Fruit fly (Drosophila melanogaster) whole organism, embryonic: ENCODE results near the gene CG43085.

ENCODE experiments used
- ATbp ChIP-seq: fragments of 200-800 bp; sonication (Bioruptor generic); optimal IDR thresholded peaks from 2 replicates; lab custom pipeline; 2017; ENCODE audit warnings: missing biosample characterization, mild to moderate bottlenecking, missing genetic modification characterization, missing genetic modification reagents
- CG10209 ChIP-seq: fragments of 200-800 bp; sonication (Bioruptor generic); optimal IDR thresholded peaks from 3 replicates; lab custom pipeline; 2017; ENCODE audit warnings: missing biosample characterization, mild to moderate bottlenecking, missing genetic modification characterization, missing genetic modification reagents
- CG11723 ChIP-seq: fragments of 200-800 bp; sonication (Bioruptor generic); optimal IDR thresholded peaks from 2 replicates; lab custom pipeline; 2017; ENCODE audit warnings: missing biosample characterization, mild to moderate bottlenecking, missing genetic modification characterization
- CG14441 ChIP-seq: fragments of 200-800 bp; sonication (Bioruptor generic); IDR thresholded peaks from 2 replicates; pipeline ENCODE4 v1.3.6; 2022; ENCODE audit warnings: missing biosample characterization, missing genetic modification characterization
- CG1602 ChIP-seq: fragments of 200-800 bp; sonication (Bioruptor generic); optimal IDR thresholded peaks from 3 replicates; lab custom pipeline; 2016; ENCODE audit warnings: missing biosample characterization, missing genetic modification characterization
- CG16813 ChIP-seq: fragments of 200-800 bp; sonication (Bioruptor generic); IDR thresholded peaks from 3 replicates; pipeline ENCODE4 v1.3.6; 2022; ENCODE audit warnings: missing biosample characterization, missing genetic modification characterization; ENCODE audit not compliant: partially characterized antibody
- CG17612 ChIP-seq: fragments of 200-800 bp; sonication (Bioruptor generic); IDR thresholded peaks from 2 replicates; pipeline ENCODE4 v1.3.6; 2022; ENCODE audit warnings: missing biosample characterization, missing genetic modification characterization
- CG17829 ChIP-seq: fragments of 200-800 bp; optimal IDR thresholded peaks from 2 replicates; lab custom pipeline; 2019; ENCODE audit warnings: missing biosample characterization, mild to moderate bottlenecking, missing genetic modification characterization, moderate library complexity
- CG18011 ChIP-seq: fragments of 200-800 bp; sonication (Bioruptor generic); optimal IDR thresholded peaks from 2 replicates; lab custom pipeline; 2017; ENCODE audit warnings: missing biosample characterization, missing genetic modification characterization, mild to moderate bottlenecking, moderate library complexity, missing genotype
- CG1832 ChIP-seq: fragments of 200-800 bp; sonication (Bioruptor generic); optimal IDR thresholded peaks from 2 replicates; lab custom pipeline; 2017; ENCODE audit warnings: missing biosample characterization, mild to moderate bottlenecking, missing genetic modification characterization, inconsistent platforms
- CG30020 ChIP-seq: fragments of 200-800 bp; optimal IDR thresholded peaks from 2 replicates; lab custom pipeline; 2019; ENCODE audit warnings: missing biosample characterization, mild to moderate bottlenecking, missing genetic modification characterization, moderate library complexity
- CG31388 ChIP-seq: fragments of 200-800 bp; sonication (Bioruptor generic); optimal IDR thresholded peaks from 2 replicates; lab custom pipeline; 2016; ENCODE audit warnings: missing biosample characterization, missing genetic modification characterization
- CG3407 ChIP-seq: fragments of 200-800 bp; sonication (Bioruptor generic); optimal IDR thresholded peaks from 2 replicates; lab custom pipeline; 2018; ENCODE audit warnings: missing biosample characterization, mild to moderate bottlenecking, missing genetic modification characterization
- CG34224 ChIP-seq: fragments of 200-800 bp; sonication (Bioruptor generic); IDR thresholded peaks from 3 replicates; pipeline ENCODE4 v1.3.6; 2022; ENCODE audit warnings: missing biosample characterization, missing genetic modification characterization; ENCODE audit not compliant: partially characterized antibody
- CG5180 ChIP-seq: fragments of 200-800 bp; sonication (Bioruptor generic); optimal IDR thresholded peaks from 3 replicates; lab custom pipeline; 2017; ENCODE audit warnings: missing biosample characterization, missing genetic modification characterization, mild to moderate bottlenecking, moderate library complexity, missing genetic modification reagents
- CG6654 ChIP-seq: fragments of 200-800 bp; sonication (Bioruptor generic); optimal IDR thresholded peaks from 2 replicates; lab custom pipeline; 2017; ENCODE audit warnings: missing biosample characterization, mild to moderate bottlenecking, missing genetic modification characterization
- CG6765 ChIP-seq: fragments of 200-800 bp; sonication (Bioruptor generic); optimal IDR thresholded peaks from 3 replicates; lab custom pipeline; 2017; ENCODE audit warnings: missing biosample characterization, mild to moderate bottlenecking, missing genetic modification characterization
- CG6791 ChIP-seq: fragments of 200-800 bp; sonication (Bioruptor generic); IDR thresholded peaks from 3 replicates; pipeline ENCODE4 v1.3.6; 2022; ENCODE audit warnings: missing biosample characterization, missing genetic modification characterization; ENCODE audit not compliant: partially characterized antibody
- CG7372 ChIP-seq: fragments of 200-800 bp; sonication (Bioruptor generic); IDR thresholded peaks from 2 replicates; pipeline ENCODE4 v1.3.6; 2022; ENCODE audit warnings: missing biosample characterization, missing genetic modification characterization
- CG7839 ChIP-seq: fragments of 200-800 bp; sonication (Bioruptor generic); optimal IDR thresholded peaks from 3 replicates; lab custom pipeline; 2018; ENCODE audit warnings: missing biosample characterization, mild to moderate bottlenecking, missing genetic modification characterization, moderate library complexity
- CG8089 ChIP-seq: fragments of 200-800 bp; sonication (Bioruptor generic); optimal IDR thresholded peaks from 3 replicates; lab custom pipeline; 2016; ENCODE audit warnings: missing biosample characterization, missing genetic modification characterization
- CG8359 ChIP-seq: fragments of 200-800 bp; sonication (Bioruptor generic); optimal IDR thresholded peaks from 2 replicates; lab custom pipeline; 2017; ENCODE audit warnings: missing biosample characterization, mild to moderate bottlenecking, missing genetic modification characterization, borderline replicate concordance
- CG9797 ChIP-seq: fragments of 200-800 bp; sonication (Bioruptor generic); optimal IDR thresholded peaks from 3 replicates; lab custom pipeline; 2018; ENCODE audit warnings: missing biosample characterization, mild to moderate bottlenecking, missing genetic modification characterization
- Doc2 ChIP-seq: fragments of 200-800 bp; sonication (Bioruptor generic); IDR thresholded peaks from 2 replicates; pipeline ENCODE4 v1.3.6; 2022; ENCODE audit warnings: missing biosample characterization, missing genetic modification characterization
- Doc3 ChIP-seq: fragments of 200-800 bp; sonication (Bioruptor generic); IDR thresholded peaks from 3 replicates; pipeline ENCODE4 v1.3.6; 2022; ENCODE audit warnings: missing biosample characterization, missing genetic modification characterization; ENCODE audit not compliant: partially characterized antibody
- Fer1 ChIP-seq: fragments of 200-800 bp; sonication (Bioruptor generic); optimal IDR thresholded peaks from 2 replicates; lab custom pipeline; 2017; ENCODE audit warnings: missing biosample characterization, mild to moderate bottlenecking, missing genetic modification characterization
- Fer2 ChIP-seq: fragments of 200-800 bp; sonication (Bioruptor generic); optimal IDR thresholded peaks from 2 replicates; lab custom pipeline; 2018; ENCODE audit warnings: missing biosample characterization, mild to moderate bottlenecking, missing genetic modification characterization, moderate library complexity
- Fer3 ChIP-seq: fragments of 200-800 bp; sonication (Bioruptor generic); optimal IDR thresholded peaks from 2 replicates; lab custom pipeline; 2018; ENCODE audit warnings: missing biosample characterization, mild to moderate bottlenecking, missing genetic modification characterization, moderate library complexity
- HLH3B ChIP-seq: fragments of 200-800 bp; sonication (Bioruptor generic); IDR thresholded peaks from 2 replicates; pipeline ENCODE4 v1.3.6; 2022; ENCODE audit warnings: missing biosample characterization, missing genetic modification characterization
- Hr39 ChIP-seq: fragments of >200 bp; optimal IDR thresholded peaks from 2 replicates; lab custom pipeline; 2017
- MESR4 ChIP-seq: fragments of 200-800 bp; sonication (Bioruptor generic); optimal IDR thresholded peaks from 2 replicates; lab custom pipeline; 2018; ENCODE audit warnings: missing biosample characterization, mild to moderate bottlenecking, missing genetic modification characterization, moderate library complexity
- Mrtf ChIP-seq: fragments of 200-800 bp; sonication (Bioruptor generic); IDR thresholded peaks from 3 replicates; pipeline ENCODE4 v1.3.6; 2022; ENCODE audit warnings: missing biosample characterization, missing genetic modification characterization
- Nf-YC ChIP-seq: fragments of 200-800 bp; optimal IDR thresholded peaks from 3 replicates; lab custom pipeline; 2019; ENCODE audit warnings: missing biosample characterization, mild to moderate bottlenecking, missing genetic modification characterization, moderate library complexity
- PHDP ChIP-seq: fragments of 200-800 bp; sonication (Bioruptor generic); optimal IDR thresholded peaks from 3 replicates; lab custom pipeline; 2018; ENCODE audit warnings: missing biosample characterization, mild to moderate bottlenecking, missing genetic modification characterization, moderate library complexity
- az2 ChIP-seq: fragments of 200-800 bp; sonication (Bioruptor generic); optimal IDR thresholded peaks from 3 replicates; lab custom pipeline; 2016; ENCODE audit warnings: missing biosample characterization, missing genetic modification characterization
- chinmo ChIP-seq: fragments of 200-800 bp; sonication (Bioruptor generic); IDR thresholded peaks from 4 replicates; pipeline ENCODE4 v1.3.6; 2022; ENCODE audit warnings: missing biosample characterization, missing genetic modification characterization; ENCODE audit not compliant: partially characterized antibody
- chn ChIP-seq: fragments of 200-800 bp; sonication (Bioruptor generic); optimal IDR thresholded peaks from 2 replicates; lab custom pipeline; 2016; ENCODE audit warnings: missing biosample characterization, missing genetic modification characterization
- esg ChIP-seq: fragments of 200-800 bp; sonication (Bioruptor generic); conservative IDR thresholded peaks from 2 replicates; pipeline ENCODE4 v1.3.6; 2022; ENCODE audit warnings: missing biosample characterization, missing genetic modification characterization
- hkb ChIP-seq, 2 experiments: fragments of 200-800 bp in 1 of 2; fragments of >200 bp in 1 of 2; sonication (Bioruptor generic) in 1 of 2; IDR thresholded peaks in 1 of 2; optimal IDR thresholded peaks in 1 of 2; 2 replicates each; pipeline versions ENCODE4 v1.3.6 to Lab custom; 2017 to 2022; ENCODE audit warnings: missing biosample characterization in 1 of 2, missing genetic modification characterization in 1 of 2
- kah ChIP-seq: fragments of 200-800 bp; sonication (Bioruptor generic); optimal IDR thresholded peaks from 2 replicates; lab custom pipeline; 2018; ENCODE audit warnings: missing biosample characterization, mild to moderate bottlenecking, missing genetic modification characterization
- pros ChIP-seq: fragments of 200-800 bp; sonication (Bioruptor generic); optimal IDR thresholded peaks from 3 replicates; lab custom pipeline; 2019; ENCODE audit warnings: missing biosample characterization, mild to moderate bottlenecking, missing genetic modification characterization, moderate library complexity
- pzg ChIP-seq: fragments of 200-800 bp; sonication (Bioruptor generic); optimal IDR thresholded peaks from 3 replicates; lab custom pipeline; 2018; ENCODE audit warnings: missing biosample characterization, mild to moderate bottlenecking, missing genetic modification characterization, moderate library complexity
- ranshi ChIP-seq: fragments of 200-800 bp; sonication (Bioruptor generic); IDR thresholded peaks from 2 replicates; pipeline ENCODE4 v1.3.6; 2022; ENCODE audit warnings: missing biosample characterization, missing genetic modification characterization
- row ChIP-seq: fragments of 200-800 bp; sonication (Bioruptor generic); IDR thresholded peaks from 3 replicates; pipeline ENCODE4 v1.3.6; 2022; ENCODE audit warnings: missing biosample characterization, missing genetic modification characterization
- sc ChIP-seq, 3 experiments: fragments of >200 bp in 2 of 3; fragments of 200-800 bp in 1 of 3; sonication (Bioruptor generic) in 1 of 3; optimal IDR thresholded peaks; 2 replicates in 2 of 3; 3 replicates in 1 of 3; lab custom pipeline; 2017; ENCODE audit warnings: mild to moderate bottlenecking in 1 of 3, missing biosample characterization in 1 of 3, missing genetic modification characterization in 1 of 3, missing genetic modification reagents in 1 of 3
- stc ChIP-seq: fragments of 200-800 bp; sonication (Bioruptor generic); IDR thresholded peaks from 2 replicates; pipeline ENCODE4 v1.3.6; 2022; ENCODE audit warnings: missing biosample characterization, missing genetic modification characterization
- stwl ChIP-seq: fragments of 200-800 bp; sonication (Bioruptor generic); optimal IDR thresholded peaks from 3 replicates; lab custom pipeline; 2018; ENCODE audit warnings: missing biosample characterization, mild to moderate bottlenecking, missing genetic modification characterization, moderate library complexity
- tgo ChIP-seq: fragments of 200-800 bp; sonication (Bioruptor generic); IDR thresholded peaks from 3 replicates; pipeline ENCODE4 v1.3.6; 2022; ENCODE audit warnings: missing biosample characterization, missing genetic modification characterization
- wor ChIP-seq: fragments of 200-800 bp; sonication (Bioruptor generic); IDR thresholded peaks from 2 replicates; pipeline ENCODE4 v1.3.6; 2022; ENCODE audit warnings: missing biosample characterization, missing genetic modification characterization

Gene CG43085

DNA sequence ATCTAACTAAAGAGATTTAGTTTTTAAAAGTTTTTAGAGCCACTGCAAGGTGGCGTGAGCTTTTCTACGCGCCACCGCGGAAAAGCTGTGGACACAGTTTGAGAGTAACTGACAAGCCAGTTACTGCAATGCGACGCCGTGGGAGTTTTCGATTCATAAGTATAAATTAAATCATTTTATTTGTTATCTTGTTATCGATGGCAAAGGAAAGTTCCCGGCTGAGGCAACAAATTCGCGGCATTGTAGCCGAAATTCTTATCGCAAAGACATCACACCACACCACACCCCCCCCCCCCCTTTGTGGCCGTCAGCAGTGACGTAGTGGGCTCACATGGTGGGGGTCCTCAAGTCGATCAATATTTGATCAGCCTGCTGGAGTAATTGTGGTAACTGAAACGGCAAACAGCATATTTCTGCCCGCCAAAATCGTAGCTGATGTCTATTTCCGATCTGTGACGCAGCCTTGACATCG, 9.3 kb upstream of the CG43085 start (continued):
- TF ChIP-seq CG7839 (tag; lab: Kevin White, UChicago) (peak; percentile 6), CG10209 (peak; percentile 46), CG30020 (tag; lab: Kevin White, UChicago) (no peak), wor (GFP tag; lab: Robert Waterston, UW) (no peak), stc (GFP tag; lab: Robert Waterston, UW) (0 out of 2 replicates have a peak, but pooled peaks have one; percentile 30), PHDP (tag; lab: Kevin White, UChicago) (peak; percentile 37), Mrtf (GFP tag; lab: Robert Waterston, UW) (no peak), Fer1 (GFP tag; lab: Kevin White, UChicago) (peak; percentile 83), CG6765 (GFP tag; lab: Kevin White, UChicago) (peak; percentile 74), CG6791 (GFP tag; lab: Robert Waterston, UW) (no peak), CG14441 (GFP tag; lab: Robert Waterston, UW) (no peak), CG34224 (GFP tag; lab: Robert Waterston, UW) (no peak), chinmo (GFP tag; lab: Robert Waterston, UW) (peak; percentile 90), Doc3 (GFP tag; lab: Robert Waterston, UW) (no peak), CG18011 (peak; percentile 12), CG17829 (no peak), Fer3 (tag; lab: Kevin White, UChicago) (peak; percentile 38), CG7372 (no peak), Doc2 (no peak), Hr39 (lab: Kevin White, UChicago) (no peak), hkb (optimal IDR thresholded peaks at IDR 0.05; lab: Kevin White, UChicago) (no peak), hkb (GFP tag; IDR thresholded peaks at IDR 0.05; lab: Robert Waterston, UW) (peak; percentile 66; the same call in 1 of the 2 replicates), CG11723 (GFP tag; lab: Kevin White, UChicago) (no peak), pros (GFP tag; lab: Kevin White, UChicago) (no peak), kah (GFP tag; lab: Kevin White, UChicago) (peak; percentile 23), az2 (GFP tag; lab: Kevin White, UChicago) (no peak), CG8089 (GFP tag; lab: Kevin White, UChicago) (no peak), CG9797 (no peak), HLH3B (GFP tag; lab: Robert Waterston, UW) (peak; percentile 9; the same call in 1 of the 2 replicates), CG5180 (GFP tag; lab: Kevin White, UChicago) (peak; percentile 51), Fer2 (no peak), CG1602 (GFP tag; lab: Kevin White, UChicago) (no peak), ranshi (no peak; the same call in 1 of the 2 replicates), ATbp (GFP tag; lab: Kevin White, UChicago) (peak; percentile 32), MESR4 (no peak), CG3407 (GFP tag; lab: Kevin White, UChicago) (no peak), CG16813 (no peak), CG17612 (peak; percentile 37; the same call in 1 of the 2 replicates), stwl (tag; lab: Kevin White, UChicago) (no peak), CG6654 (peak; percentile 98), CG1832 (GFP tag; lab: Kevin White, UChicago) (no peak), chn (GFP tag; lab: Kevin White, UChicago) (no peak), esg (GFP tag; lab: Robert Waterston, UW) (no peak), CG8359 (GFP tag; lab: Kevin White, UChicago) (no peak), Nf-YC (tag; lab: Kevin White, UChicago) (no peak), pzg (GFP tag; lab: Kevin White, UChicago) (peak; percentile 9), CG31388 (no peak), row (GFP tag; lab: Robert Waterston, UW) (0 out of 3 replicates have a peak, but pooled peaks have one; percentile 19), sc (optimal IDR thresholded peaks at IDR 0.05; lab: Kevin White, UChicago) (no peak), sc (GFP tag; optimal IDR thresholded peaks at IDR 0.05; lab: Kevin White, UChicago) (no peak), tgo (GFP tag; lab: Robert Waterston, UW) (no peak)
